Fruit fly (Drosophila melanogaster) whole organism, embryonic: ENCODE measurements around the gene CG3368.

Experiments
- C15 ChIP-seq: fragments of 200-800 bp; sonication (Bioruptor generic); IDR thresholded peaks from 3 replicates; pipeline ENCODE4 v1.3.6; 2022; ENCODE audit warnings: missing biosample characterization, missing genetic modification characterization
- CG10366 ChIP-seq: fragments of 200-800 bp; sonication (Bioruptor generic); IDR thresholded peaks from 2 replicates; pipeline ENCODE4 v1.3.6; 2022; ENCODE audit warnings: missing biosample characterization, missing genetic modification characterization
- CG11456 ChIP-seq: fragments of 200-800 bp; sonication (Bioruptor generic); IDR thresholded peaks from 3 replicates; pipeline ENCODE4 v1.3.6; 2022; ENCODE audit warnings: missing biosample characterization, missing genetic modification characterization
- CG12299 ChIP-seq: fragments of 200-800 bp; sonication (Bioruptor generic); optimal IDR thresholded peaks from 2 replicates; lab custom pipeline; 2018; ENCODE audit warnings: missing biosample characterization, mild to moderate bottlenecking, missing genetic modification characterization
- CG13287 ChIP-seq: fragments of 200-800 bp; sonication (Bioruptor generic); IDR thresholded peaks from 2 replicates; pipeline ENCODE4 v1.3.6; 2022; ENCODE audit warnings: missing biosample characterization, missing genetic modification characterization; ENCODE audit not compliant: partially characterized antibody
- CG13296 ChIP-seq: fragments of 200-800 bp; sonication (Bioruptor generic); optimal IDR thresholded peaks from 3 replicates; lab custom pipeline; 2018; ENCODE audit warnings: missing biosample characterization, mild to moderate bottlenecking, missing genetic modification characterization
- CG17359 ChIP-seq: fragments of 200-800 bp; sonication (Bioruptor generic); optimal IDR thresholded peaks from 3 replicates; lab custom pipeline; 2018; ENCODE audit warnings: missing biosample characterization, mild to moderate bottlenecking, missing genetic modification characterization, moderate library complexity
- CG18476 ChIP-seq: fragments of 200-800 bp; sonication (Bioruptor generic); optimal IDR thresholded peaks from 2 replicates; lab custom pipeline; 2016; ENCODE audit warnings: missing biosample characterization, mild to moderate bottlenecking, missing genetic modification characterization
- CG2120 ChIP-seq: fragments of 200-800 bp; sonication (Bioruptor generic); optimal IDR thresholded peaks from 3 replicates; lab custom pipeline; 2016; ENCODE audit warnings: missing biosample characterization, missing genetic modification characterization
- CG30431 ChIP-seq: fragments of 200-800 bp; sonication (Bioruptor generic); optimal IDR thresholded peaks from 2 replicates; lab custom pipeline; 2017; ENCODE audit warnings: missing biosample characterization, missing genetic modification characterization
- CG31441 ChIP-seq: fragments of 200-800 bp; sonication (Bioruptor generic); IDR thresholded peaks from 2 replicates; pipeline ENCODE4 v1.3.6; 2022; ENCODE audit warnings: missing biosample characterization, missing genetic modification characterization
- CG32767 ChIP-seq: fragments of 200-800 bp; sonication (Bioruptor generic); IDR thresholded peaks from 2 replicates; pipeline ENCODE4 v1.3.6; 2022; ENCODE audit warnings: missing biosample characterization, missing genetic modification characterization
- CG3407 ChIP-seq: fragments of 200-800 bp; sonication (Bioruptor generic); optimal IDR thresholded peaks from 2 replicates; lab custom pipeline; 2018; ENCODE audit warnings: missing biosample characterization, mild to moderate bottlenecking, missing genetic modification characterization
- CG8089 ChIP-seq: fragments of 200-800 bp; sonication (Bioruptor generic); optimal IDR thresholded peaks from 3 replicates; lab custom pipeline; 2016; ENCODE audit warnings: missing biosample characterization, missing genetic modification characterization
- CG8924 ChIP-seq: fragments of 200-800 bp; optimal IDR thresholded peaks from 3 replicates; lab custom pipeline; 2019; ENCODE audit warnings: missing biosample characterization, mild to moderate bottlenecking, missing genetic modification characterization, moderate library complexity
- Dek ChIP-seq: fragments of 200-800 bp; sonication (Bioruptor generic); optimal IDR thresholded peaks from 3 replicates; lab custom pipeline; 2019; ENCODE audit warnings: missing biosample characterization, mild to moderate bottlenecking, missing genetic modification characterization, moderate library complexity
- Eip74EF ChIP-seq, 2 experiments: fragments of 200-800 bp in 1 of 2; fragments of >200 bp in 1 of 2; sonication (Bioruptor generic) in 1 of 2; optimal IDR thresholded peaks; 2 replicates each; lab custom pipeline; 2017 to 2019; ENCODE audit warnings: missing biosample characterization in 2 of 2, missing genetic modification characterization in 2 of 2, mild to moderate bottlenecking in 1 of 2, moderate library complexity in 1 of 2
- Ets65A ChIP-seq: fragments of 200-800 bp; sonication (Bioruptor generic); peaks from one replicate; lab custom pipeline; 2016; ENCODE audit warnings: missing biosample characterization, missing genetic modification characterization
- Hmx ChIP-seq: fragments of 200-800 bp; sonication (Bioruptor generic); optimal IDR thresholded peaks from 2 replicates; lab custom pipeline; 2016; ENCODE audit warnings: missing biosample characterization, missing genetic modification characterization
- Hr78 ChIP-seq, 2 experiments: fragments of 200-800 bp in 1 of 2; fragments of >200 bp in 1 of 2; sonication (Bioruptor generic) in 1 of 2; optimal IDR thresholded peaks; 2 replicates each; lab custom pipeline; 2017 to 2019; ENCODE audit warnings: missing biosample characterization in 2 of 2, missing genetic modification characterization in 2 of 2, mild to moderate bottlenecking in 1 of 2, moderate library complexity in 1 of 2
- NC2α ChIP-seq: fragments of 200-800 bp; sonication (Bioruptor generic); optimal IDR thresholded peaks from 2 replicates; lab custom pipeline; 2016; ENCODE audit warnings: missing biosample characterization, missing genetic modification characterization
- NC2β ChIP-seq: fragments of 200-800 bp; sonication (Bioruptor generic); optimal IDR thresholded peaks from 2 replicates; lab custom pipeline; 2016; ENCODE audit warnings: missing biosample characterization, missing genetic modification characterization
- NfI ChIP-seq: fragments of 200-800 bp; sonication (Bioruptor generic); optimal IDR thresholded peaks from 3 replicates; lab custom pipeline; 2018; ENCODE audit warnings: missing biosample characterization, mild to moderate bottlenecking, missing genetic modification characterization, moderate library complexity
- Opbp ChIP-seq: fragments of 200-800 bp; sonication (Bioruptor generic); IDR thresholded peaks from 3 replicates; pipeline ENCODE4 v1.3.6; 2022; ENCODE audit warnings: missing biosample characterization, missing genetic modification characterization; ENCODE audit not compliant: partially characterized antibody
- Ptx1 ChIP-seq: fragments of 200-800 bp; sonication (Bioruptor generic); IDR thresholded peaks from 2 replicates; pipeline ENCODE4 v1.3.6; 2022; ENCODE audit warnings: missing biosample characterization, missing genetic modification characterization
- Side ChIP-seq: fragments of 200-800 bp; sonication (Bioruptor generic); optimal IDR thresholded peaks from 2 replicates; lab custom pipeline; 2016; ENCODE audit warnings: missing biosample characterization, missing genetic modification characterization
- TFAM ChIP-seq: fragments of 200-800 bp; sonication (Bioruptor generic); optimal IDR thresholded peaks from 2 replicates; lab custom pipeline; 2017; ENCODE audit warnings: missing biosample characterization, missing genetic modification characterization, inconsistent platforms
- amos ChIP-seq: fragments of 200-800 bp; sonication (Bioruptor generic); IDR thresholded peaks from 2 replicates; pipeline ENCODE4 v1.3.6; 2022; ENCODE audit warnings: missing biosample characterization, missing genetic modification characterization; ENCODE audit not compliant: partially characterized antibody
- cg ChIP-seq: fragments of 200-800 bp; sonication (Bioruptor generic); optimal IDR thresholded peaks from 3 replicates; lab custom pipeline; 2019; ENCODE audit warnings: missing biosample characterization, mild to moderate bottlenecking, missing genetic modification characterization, moderate library complexity
- chif ChIP-seq, 2 experiments: fragments of 200-800 bp; sonication (Bioruptor generic); optimal IDR thresholded peaks; 3 replicates each; lab custom pipeline; 2016; ENCODE audit warnings: missing biosample characterization in 2 of 2, missing genetic modification characterization in 2 of 2
- dysf ChIP-seq: fragments of 200-800 bp; sonication (Bioruptor generic); IDR thresholded peaks from 3 replicates; pipeline ENCODE4 v1.3.6; 2022; ENCODE audit warnings: missing biosample characterization, missing genetic modification characterization
- exex ChIP-seq: fragments of 200-800 bp; sonication (Bioruptor generic); optimal IDR thresholded peaks from 4 replicates; lab custom pipeline; 2018; ENCODE audit warnings: missing biosample characterization, mild to moderate bottlenecking, missing genetic modification characterization, moderate library complexity
- ftz-f1 ChIP-seq: fragments of 200-800 bp; sonication (Bioruptor generic); optimal IDR thresholded peaks from 2 replicates; lab custom pipeline; 2016; ENCODE audit warnings: missing biosample characterization, missing genetic modification characterization
- gfzf ChIP-seq: fragments of 200-800 bp; sonication (Bioruptor generic); optimal IDR thresholded peaks from 2 replicates; lab custom pipeline; 2016; ENCODE audit warnings: missing biosample characterization, mild to moderate bottlenecking, missing genetic modification characterization, moderate library complexity
- grn ChIP-seq: fragments of 200-800 bp; sonication (Bioruptor generic); optimal IDR thresholded peaks from 3 replicates; lab custom pipeline; 2017; ENCODE audit warnings: missing biosample characterization, missing genetic modification characterization
- lab ChIP-seq: fragments of 200-800 bp; sonication (Bioruptor generic); optimal IDR thresholded peaks from 3 replicates; lab custom pipeline; 2017; ENCODE audit warnings: missing biosample characterization, missing genetic modification characterization, mild to moderate bottlenecking, moderate library complexity, missing genetic modification reagents
- lilli ChIP-seq: fragments of 200-800 bp; sonication (Bioruptor generic); optimal IDR thresholded peaks from 3 replicates; lab custom pipeline; 2016; ENCODE audit warnings: missing biosample characterization, missing genetic modification characterization
- pan ChIP-seq, 4 experiments: fragments of >200 bp in 3 of 4; fragments of 200-800 bp in 1 of 4; sonication (Bioruptor generic) in 1 of 4; optimal IDR thresholded peaks in 3 of 4; IDR thresholded peaks in 1 of 4; 2 replicates each; pipeline versions ENCODE4 v1.3.6 to Lab custom; 2017 to 2022; ENCODE audit warnings: missing biosample characterization in 2 of 4, missing genetic modification characterization in 2 of 4, mixed read lengths in 1 of 4
- pfk ChIP-seq: fragments of 200-800 bp; sonication (Bioruptor generic); optimal IDR thresholded peaks from 2 replicates; lab custom pipeline; 2018; ENCODE audit warnings: missing biosample characterization, mild to moderate bottlenecking, missing genetic modification characterization, moderate library complexity
- pzg ChIP-seq: fragments of 200-800 bp; sonication (Bioruptor generic); optimal IDR thresholded peaks from 3 replicates; lab custom pipeline; 2018; ENCODE audit warnings: missing biosample characterization, mild to moderate bottlenecking, missing genetic modification characterization, moderate library complexity
- slp2 ChIP-seq: fragments of 200-800 bp; sonication (Bioruptor generic); optimal IDR thresholded peaks from 2 replicates; lab custom pipeline; 2016; ENCODE audit warnings: missing biosample characterization, missing genetic modification characterization
- sug ChIP-seq: fragments of 200-800 bp; optimal IDR thresholded peaks from 2 replicates; lab custom pipeline; 2019; ENCODE audit warnings: missing biosample characterization, mild to moderate bottlenecking, missing genetic modification characterization, moderate library complexity
- twi ChIP-seq: fragments of 200-800 bp; optimal IDR thresholded peaks from 2 replicates; lab custom pipeline; 2019; ENCODE audit warnings: missing biosample characterization, mild to moderate bottlenecking, missing genetic modification characterization, moderate library complexity
- tx ChIP-seq: fragments of 200-800 bp; sonication (Bioruptor generic); optimal IDR thresholded peaks from 2 replicates; lab custom pipeline; 2016; ENCODE audit warnings: missing biosample characterization, missing genetic modification characterization
- vfl ChIP-seq: fragments of 200-800 bp; sonication (Bioruptor generic); optimal IDR thresholded peaks from 2 replicates; lab custom pipeline; 2016; ENCODE audit warnings: missing biosample characterization, missing genetic modification characterization
- vnd ChIP-seq: fragments of 200-800 bp; sonication (Bioruptor generic); IDR thresholded peaks from 3 replicates; pipeline ENCODE4 v1.3.6; 2022; ENCODE audit warnings: missing biosample characterization, missing genetic modification characterization; ENCODE audit not compliant: partially characterized antibody

The CG3368 gene

dm6 chr3R:27273118-27274062, 10.2 kb upstream of the CG3368 start, which contains the start of gene CG5934 (continued):
- TF ChIP-seq lab (GFP tag; lab: Kevin White, UChicago), result peak; percentile 45
- TF ChIP-seq Dek (tag; lab: Kevin White, UChicago), result peak; percentile 43
- peak; percentile 1 for TF ChIP-seq pfk (GFP tag; lab: Kevin White, UChicago)
- no peak for TF ChIP-seq CG32767 (GFP tag; lab: Robert Waterston, UW)
- no peak for TF ChIP-seq CG30431
- peak; percentile 8 for TF ChIP-seq NC2α
- TF ChIP-seq dysf, result 0 out of 3 replicates have a peak, but pooled peaks have one; percentile 20
- TF ChIP-seq exex (tag; lab: Kevin White, UChicago), result peak; percentile 47
- no peak for TF ChIP-seq CG13296 (GFP tag; lab: Kevin White, UChicago)
- TF ChIP-seq ftz-f1 (GFP tag; lab: Kevin White, UChicago), result no peak
- peak; percentile 27 for TF ChIP-seq vfl (GFP tag; lab: Kevin White, UChicago)
- peak; percentile 95 for TF ChIP-seq Ets65A (GFP tag; lab: Kevin White, UChicago)
- peak; percentile 26 for TF ChIP-seq Side
- no peak for TF ChIP-seq chif (GFP tag; optimal IDR thresholded peaks at IDR 0.05; lab: Kevin White, UChicago)
- peak; percentile 13 for TF ChIP-seq NC2β (GFP tag; lab: Kevin White, UChicago)
- peak; percentile 32; the same call in 1 of the 2 replicates for TF ChIP-seq Ptx1 (GFP tag; lab: Robert Waterston, UW)
- peak; percentile 44 for TF ChIP-seq lilli (GFP tag; lab: Kevin White, UChicago)
- peak; percentile 26 for TF ChIP-seq sug (tag; lab: Kevin White, UChicago)
- peak; percentile 33 for TF ChIP-seq slp2 (GFP tag; lab: Kevin White, UChicago)
- no peak for TF ChIP-seq vnd (GFP tag; lab: Robert Waterston, UW)
- no peak for TF ChIP-seq CG12299 (tag; lab: Kevin White, UChicago)
- peak in 1 of 2 experiments; percentile 12 for TF ChIP-seq Eip74EF (GFP tag; optimal IDR thresholded peaks at IDR 0.05; lab: Kevin White, UChicago)
- TF ChIP-seq CG8089 (GFP tag; lab: Kevin White, UChicago), result peak; percentile 9
- TF ChIP-seq CG18476 (GFP tag; lab: Kevin White, UChicago), result peak; percentile 12
- TF ChIP-seq Opbp (GFP tag; lab: Robert Waterston, UW), result peak; percentile 54; the same call in 1 of the 3 replicates
- peak; percentile 25; the same call in 1 of the 2 replicates for TF ChIP-seq amos (GFP tag; lab: Robert Waterston, UW)
- no peak for TF ChIP-seq TFAM
- peak; percentile 35 for TF ChIP-seq CG17359
- TF ChIP-seq CG2120 (GFP tag; lab: Kevin White, UChicago), result peak; percentile 59
- peak; percentile 25 for TF ChIP-seq gfzf (GFP tag; lab: Kevin White, UChicago)
- no peak for TF ChIP-seq pan (optimal IDR thresholded peaks at IDR 0.05; lab: Kevin White, UChicago)
- TF ChIP-seq pan (GFP tag; optimal IDR thresholded peaks at IDR 0.05 in 1 of 2, IDR thresholded peaks at IDR 0.05 in 1 of 2), result peak in 1 of 2 experiments; percentile 26
- TF ChIP-seq CG31441 (GFP tag; lab: Robert Waterston, UW), result 0 out of 2 replicates have a peak, but pooled peaks have one; percentile 8
- TF ChIP-seq pzg (GFP tag; lab: Kevin White, UChicago), result peak; percentile 59
- TF ChIP-seq CG11456, result peak; percentile 77; the same call in 2 of the 3 replicates
- peak; percentile 11 for TF ChIP-seq cg
- TF ChIP-seq CG8924 (tag; lab: Kevin White, UChicago), result peak; percentile 4
- TF ChIP-seq NfI (GFP tag; lab: Kevin White, UChicago), result peak; percentile 47
- TF ChIP-seq C15 (GFP tag; lab: Robert Waterston, UW), result no peak
- TF ChIP-seq tx, result peak; percentile 2
- TF ChIP-seq Hr78 (GFP tag; optimal IDR thresholded peaks at IDR 0.05; lab: Kevin White, UChicago), result no peak
- peak; percentile 24 for TF ChIP-seq CG13287 (GFP tag; lab: Robert Waterston, UW)
- peak; percentile 7 for TF ChIP-seq CG3407 (GFP tag; lab: Kevin White, UChicago)
- no peak for TF ChIP-seq Hmx (GFP tag; lab: Kevin White, UChicago)
- TF ChIP-seq twi (tag; lab: Kevin White, UChicago), result no peak
- peak; percentile 23; the same call in 1 of the 2 replicates for TF ChIP-seq CG10366
- TF ChIP-seq grn (GFP tag; lab: Kevin White, UChicago), result peak; percentile 20
